Fruit fly (Drosophila melanogaster) whole organism, larva: Measurements from ENCODE around the gene stet.

Experiments
- noc ChIP-seq: fragments of 200-800 bp; sonication (Bioruptor generic); optimal IDR thresholded peaks from 3 replicates; lab custom pipeline; 2019; ENCODE audit warnings: missing biosample characterization, mild to moderate bottlenecking, missing genetic modification characterization, moderate library complexity

The stet gene

dm6 chr3L:1442906-1443305 is 46.4 kb downstream of the stet start:
- TF ChIP-seq noc = no peak

- no peak for TF ChIP-seq noc
These were observed 47.0 kb downstream of the stet start for dm6 chr3L:1442309-1442708.

- no peak for TF ChIP-seq noc
These were observed 48.3 kb downstream of the stet start for dm6 chr3L:1440999-1441398.

dm6 chr3L:1437772-1438171 is 51.6 kb downstream of the stet start, which contains the start of gene SA2:
Gene SA2 (minus strand): TSS chr3L:1437872.
- TF ChIP-seq noc = no peak

dm6 chr3L:1431489-1432053 is 57.8 kb downstream of the stet start:
- no peak for TF ChIP-seq noc
